Worm (Caenorhabditis elegans) whole organism, L3 larva: ENCODE measurements around the gene rabr-1.

Source experiments
- R02D3.7 ChIP-seq: fragments of 150-350 bp; optimal IDR thresholded peaks from 2 replicates; lab custom pipeline; 2014; ENCODE audit warnings: missing biosample characterization, missing genetic modification characterization
- aly-2 ChIP-seq: fragments of 150-350 bp; optimal IDR thresholded peaks from 2 replicates; lab custom pipeline; 2014; ENCODE audit warnings: missing biosample characterization, missing genetic modification characterization
- ceh-16 ChIP-seq: sonication (generic microtip); optimal IDR thresholded peaks from 2 replicates; lab custom pipeline; 2017; ENCODE audit warnings: missing biosample characterization, missing genetic modification characterization
- ceh-28 ChIP-seq: fragments of 150-350 bp; optimal IDR thresholded peaks from 2 replicates; lab custom pipeline; 2014; ENCODE audit warnings: missing biosample characterization, missing genetic modification reagents, missing genetic modification characterization
- daf-12 ChIP-seq: fragments of 150-350 bp; optimal IDR thresholded peaks from 2 replicates; lab custom pipeline; 2014; ENCODE audit warnings: missing biosample characterization, missing genetic modification reagents, missing genetic modification characterization
- egl-27 ChIP-seq: sonication (generic microtip); optimal IDR thresholded peaks from 4 replicates; lab custom pipeline; 2017; ENCODE audit warnings: missing biosample characterization, missing genetic modification reagents, missing genetic modification characterization
- egl-5 ChIP-seq: fragments of 150-350 bp; optimal IDR thresholded peaks from 2 replicates; lab custom pipeline; 2017; ENCODE audit warnings: missing biosample characterization, missing genetic modification reagents, missing genetic modification characterization, inconsistent platforms
- elt-2 ChIP-seq: sonication (generic microtip); optimal IDR thresholded peaks from 2 replicates; lab custom pipeline; 2016; ENCODE audit warnings: missing genetic modification reagents, mild to moderate bottlenecking, missing genetic modification characterization, missing compliant biosample characterization
- elt-3 ChIP-seq, 3 experiments: fragments of 150-350 bp in 1 of 3; sonication (generic microtip) in 2 of 3; optimal IDR thresholded peaks; 2 replicates in 2 of 3; 4 replicates in 1 of 3; lab custom pipeline; 2014 to 2017; ENCODE audit warnings: missing biosample characterization in 3 of 3, missing genetic modification characterization in 3 of 3
- eor-1 ChIP-seq, 2 experiments: fragments of 150-350 bp; optimal IDR thresholded peaks; 2 replicates each; lab custom pipeline; 2014 to 2018; ENCODE audit warnings: missing biosample characterization in 2 of 2, missing genetic modification characterization in 2 of 2
- fkh-10 ChIP-seq: sonication (generic microtip); optimal IDR thresholded peaks from 2 replicates; lab custom pipeline; 2017; ENCODE audit warnings: missing biosample characterization, missing genetic modification reagents, missing genetic modification characterization
- fkh-2 ChIP-seq: fragments of 150-350 bp; optimal IDR thresholded peaks from 2 replicates; lab custom pipeline; 2014; ENCODE audit warnings: missing biosample characterization, missing genetic modification reagents, missing genetic modification characterization
- hmg-11 ChIP-seq: sonication (generic microtip); optimal IDR thresholded peaks from 2 replicates; lab custom pipeline; 2016; ENCODE audit warnings: missing genetic modification characterization, missing compliant biosample characterization
- jun-1 ChIP-seq: fragments of 150-350 bp; optimal IDR thresholded peaks from 2 replicates; lab custom pipeline; 2014; ENCODE audit warnings: missing biosample characterization, missing genetic modification reagents, missing genetic modification characterization
- lin-39 ChIP-seq: fragments of 150-350 bp; optimal IDR thresholded peaks from 2 replicates; lab custom pipeline; 2018; ENCODE audit warnings: missing biosample characterization, missing genetic modification reagents, missing genetic modification characterization
- lsy-12 ChIP-seq: sonication (generic microtip); optimal IDR thresholded peaks from 2 replicates; lab custom pipeline; 2016; ENCODE audit warnings: mild to moderate bottlenecking, missing genetic modification characterization, missing compliant biosample characterization
- mdl-1 ChIP-seq: fragments of 150-350 bp; optimal IDR thresholded peaks from 2 replicates; lab custom pipeline; 2014; ENCODE audit warnings: missing biosample characterization, missing genetic modification characterization
- nfya-1 ChIP-seq: sonication (generic microtip); optimal IDR thresholded peaks from 2 replicates; lab custom pipeline; 2017; ENCODE audit warnings: missing genetic modification characterization, mild to moderate bottlenecking, missing compliant biosample characterization, antibody characterized with exemption, moderate library complexity; ENCODE audit not compliant: insufficient read depth
- nhr-11 ChIP-seq: fragments of 150-350 bp; optimal IDR thresholded peaks from 2 replicates; lab custom pipeline; 2014; ENCODE audit warnings: missing biosample characterization, missing genetic modification characterization
- nhr-23 ChIP-seq: fragments of 150-350 bp; optimal IDR thresholded peaks from 2 replicates; lab custom pipeline; 2014; ENCODE audit warnings: missing biosample characterization, missing genetic modification reagents, missing genetic modification characterization
- nhr-237 ChIP-seq: fragments of 150-350 bp; optimal IDR thresholded peaks from 2 replicates; lab custom pipeline; 2014; ENCODE audit warnings: missing biosample characterization, missing genetic modification characterization
- nhr-25 ChIP-seq: sonication (generic microtip); optimal IDR thresholded peaks from 2 replicates; lab custom pipeline; 2017; ENCODE audit warnings: missing biosample characterization, missing genetic modification characterization
- nhr-28 ChIP-seq: fragments of 150-350 bp; optimal IDR thresholded peaks from 2 replicates; lab custom pipeline; 2014; ENCODE audit warnings: missing biosample characterization, missing genetic modification characterization
- nhr-43 ChIP-seq: sonication (generic microtip); optimal IDR thresholded peaks from 2 replicates; lab custom pipeline; 2016; ENCODE audit warnings: mild to moderate bottlenecking, missing genetic modification characterization, missing compliant biosample characterization; ENCODE audit not compliant: poor library complexity, severe bottlenecking
- nhr-67 ChIP-seq: fragments of 150-350 bp; optimal IDR thresholded peaks from 2 replicates; lab custom pipeline; 2014; ENCODE audit warnings: missing biosample characterization, missing genetic modification characterization
- nhr-76 ChIP-seq: fragments of 150-350 bp; sonication (generic microtip); optimal IDR thresholded peaks from 5 replicates; lab custom pipeline; 2014; ENCODE audit warnings: missing biosample characterization, missing genetic modification characterization
- nhr-77 ChIP-seq: fragments of 150-350 bp; optimal IDR thresholded peaks from 2 replicates; lab custom pipeline; 2014; ENCODE audit warnings: missing biosample characterization, missing genetic modification characterization
- pha-4 ChIP-seq: fragments of 150-350 bp; optimal IDR thresholded peaks from 2 replicates; lab custom pipeline; 2014; ENCODE audit warnings: missing biosample characterization, missing genetic modification reagents, missing genetic modification characterization
- pqm-1 ChIP-seq: fragments of 150-350 bp; optimal IDR thresholded peaks from 2 replicates; lab custom pipeline; 2017; ENCODE audit warnings: missing biosample characterization, missing genetic modification characterization, inconsistent platforms
- sea-2 ChIP-seq: fragments of 150-350 bp; sonication (generic microtip); optimal IDR thresholded peaks from 4 replicates; lab custom pipeline; 2014; ENCODE audit warnings: missing biosample characterization, missing genetic modification reagents, missing genetic modification characterization
- skn-1 ChIP-seq: fragments of 150-350 bp; optimal IDR thresholded peaks from 2 replicates; lab custom pipeline; 2014; ENCODE audit warnings: missing biosample characterization, missing genetic modification characterization
- snpc-4 ChIP-seq: fragments of 150-350 bp; optimal IDR thresholded peaks from 2 replicates; lab custom pipeline; 2014; ENCODE audit warnings: missing biosample characterization, missing genetic modification characterization
- unc-62 ChIP-seq: fragments of 150-350 bp; sonication (generic microtip); optimal IDR thresholded peaks from 4 replicates; lab custom pipeline; 2014; ENCODE audit warnings: missing biosample characterization, missing genetic modification reagents, missing genetic modification characterization
- zag-1 ChIP-seq: fragments of 150-350 bp; optimal IDR thresholded peaks from 2 replicates; lab custom pipeline; 2014; ENCODE audit warnings: missing biosample characterization, missing genetic modification characterization
- ztf-11 ChIP-seq: fragments of 150-350 bp; optimal IDR thresholded peaks from 2 replicates; lab custom pipeline; 2014; ENCODE audit warnings: missing biosample characterization, missing genetic modification characterization

Gene rabr-1

ce11 chrX:2538713-2539112 lies 42.7 kb downstream of the rabr-1 start:
- no peak for TF ChIP-seq unc-62 (GFP tag; lab: Kevin White, UChicago)
- TF ChIP-seq mdl-1 (tag; lab: Kevin White, UChicago): no peak
- no peak for TF ChIP-seq lin-39 (tag; lab: Kevin White, UChicago)
- TF ChIP-seq nhr-43: no peak
- no peak for TF ChIP-seq nhr-23 (tag; lab: Kevin White, UChicago)
- TF ChIP-seq nfya-1 (tag; lab: Kevin White, UChicago): no peak
- TF ChIP-seq lsy-12 (tag; lab: Kevin White, UChicago): no peak
- no peak for TF ChIP-seq pha-4
- TF ChIP-seq ceh-16 (tag; lab: Kevin White, UChicago): no peak
- TF ChIP-seq nhr-11 (tag; lab: Kevin White, UChicago): no peak
- no peak for TF ChIP-seq sea-2 (GFP tag; lab: Kevin White, UChicago)
- TF ChIP-seq, all 47 proteins: peak for 0

ce11 chrX:2541003-2541521 lies 45.1 kb downstream of the rabr-1 start, which contains the start of gene F52H2.3:
Gene F52H2.3, minus strand, starts transcription at chrX:2541053.
- TF ChIP-seq nhr-43 (no peak), elt-2 (peak; percentile 84), pqm-1 (tag; lab: Kevin White, UChicago) (peak; percentile 52), pha-4 (peak; percentile 79)

DNA sequence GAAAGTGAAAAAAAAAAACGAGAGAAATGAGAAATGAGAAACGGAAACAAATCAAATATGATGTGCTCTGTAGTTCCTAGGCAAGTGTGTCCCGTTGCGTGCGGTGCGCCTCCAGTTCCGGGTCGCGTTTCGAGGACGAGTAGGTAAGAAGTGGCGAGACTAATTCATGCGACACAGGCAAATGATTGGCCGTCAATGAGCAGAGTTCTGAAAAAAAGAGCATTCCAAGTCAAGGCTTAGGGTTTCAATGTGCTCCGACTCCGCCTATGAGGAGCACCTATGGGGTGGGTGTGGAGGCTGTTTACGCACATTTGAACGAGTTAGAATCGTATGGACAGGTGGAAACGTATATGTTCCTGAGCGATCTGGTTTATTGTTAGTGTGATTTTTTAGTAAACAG lies 47.4 kb downstream of the rabr-1 start:
- no peak for TF ChIP-seq fkh-10
- TF ChIP-seq sea-2 (GFP tag; lab: Kevin White, UChicago): no peak
- TF ChIP-seq nfya-1 (tag; lab: Kevin White, UChicago): peak; percentile 10
- no peak for TF ChIP-seq elt-3 (tag; optimal IDR thresholded peaks at IDR 0.05; lab: Kevin White, UChicago)
- TF ChIP-seq elt-2: peak; percentile 59
- TF ChIP-seq pqm-1 (tag; lab: Kevin White, UChicago): peak; percentile 22

ce11 chrX:2544645-2545044 lies 48.7 kb downstream of the rabr-1 start:
- no peak for TF ChIP-seq mdl-1 (tag; lab: Kevin White, UChicago)
- no peak for TF ChIP-seq sea-2 (GFP tag; lab: Kevin White, UChicago)
- no peak for TF ChIP-seq jun-1 (tag; lab: Kevin White, UChicago)
- peak; percentile 21 for TF ChIP-seq pha-4
- TF ChIP-seq hmg-11: no peak
- no peak for TF ChIP-seq nhr-77
- no peak for TF ChIP-seq nhr-67 (tag; lab: Kevin White, UChicago)
- no peak for TF ChIP-seq lsy-12 (tag; lab: Kevin White, UChicago)
- TF ChIP-seq elt-2: peak; percentile 79
- TF ChIP-seq egl-27 (tag; lab: Kevin White, UChicago): no peak
- TF ChIP-seq ztf-11 (tag; lab: Kevin White, UChicago): no peak
- TF ChIP-seq snpc-4 (tag; lab: Kevin White, UChicago): no peak
- no peak for TF ChIP-seq nhr-28 (tag; lab: Kevin White, UChicago)
- TF ChIP-seq skn-1: peak; percentile 37
- TF ChIP-seq eor-1 (tag; optimal IDR thresholded peaks at IDR 0.05; lab: Kevin White, UChicago): no peak
- no peak for TF ChIP-seq daf-12 (tag; lab: Kevin White, UChicago)
- no peak for TF ChIP-seq nhr-25 (tag; lab: Kevin White, UChicago)
- TF ChIP-seq pqm-1 (tag; lab: Kevin White, UChicago): peak; percentile 78
- TF ChIP-seq R02D3.7 (tag; lab: Kevin White, UChicago): no peak
- no peak for TF ChIP-seq nhr-76 (tag; lab: Kevin White, UChicago)
- no peak for TF ChIP-seq nhr-237 (tag; lab: Kevin White, UChicago)
- TF ChIP-seq aly-2 (tag; lab: Kevin White, UChicago): no peak

- TF ChIP-seq pqm-1 (tag; lab: Kevin White, UChicago) (no peak), ceh-28 (tag; lab: Kevin White, UChicago) (no peak), zag-1 (tag; lab: Kevin White, UChicago) (no peak), fkh-2 (tag; lab: Kevin White, UChicago) (no peak), aly-2 (tag; lab: Kevin White, UChicago) (no peak), nhr-77 (no peak), nhr-11 (tag; lab: Kevin White, UChicago) (no peak), nhr-76 (tag; lab: Kevin White, UChicago) (no peak), nhr-67 (tag; lab: Kevin White, UChicago) (no peak), nhr-23 (tag; lab: Kevin White, UChicago) (no peak), R02D3.7 (tag; lab: Kevin White, UChicago) (no peak), egl-5 (tag; lab: Kevin White, UChicago) (no peak), elt-3 (tag; optimal IDR thresholded peaks at IDR 0.05; lab: Kevin White, UChicago) (no peak)
- TF ChIP-seq, all 47 proteins: peak for 0
Measured at ce11 chrX:2548884-2549283, 52.9 kb downstream of the rabr-1 start, which contains the start of gene smvt-1. Gene smvt-1, minus strand, starts transcription at chrX:2548984.
